Fruit fly (Drosophila melanogaster) whole organism, embryonic: Measurements from ENCODE around the gene CG14195.

ENCODE experiments used
- Atf6 ChIP-seq: fragments of 200-800 bp; sonication (Bioruptor generic); IDR thresholded peaks from 2 replicates; pipeline ENCODE4 v1.3.6; 2022; ENCODE audit warnings: missing biosample characterization, missing genetic modification characterization
- Blimp-1 ChIP-seq: fragments of 200-800 bp; sonication (Bioruptor generic); optimal IDR thresholded peaks from 3 replicates; lab custom pipeline; 2018; ENCODE audit warnings: missing biosample characterization, missing genetic modification characterization, mild to moderate bottlenecking, moderate library complexity, missing genetic modification reagents
- CG11398 ChIP-seq: fragments of 200-800 bp; sonication (Bioruptor generic); optimal IDR thresholded peaks from 2 replicates; lab custom pipeline; 2016; ENCODE audit warnings: missing biosample characterization, missing genetic modification characterization
- CG11723 ChIP-seq: fragments of 200-800 bp; sonication (Bioruptor generic); optimal IDR thresholded peaks from 2 replicates; lab custom pipeline; 2017; ENCODE audit warnings: missing biosample characterization, mild to moderate bottlenecking, missing genetic modification characterization
- CG13287 ChIP-seq: fragments of 200-800 bp; sonication (Bioruptor generic); IDR thresholded peaks from 2 replicates; pipeline ENCODE4 v1.3.6; 2022; ENCODE audit warnings: missing biosample characterization, missing genetic modification characterization; ENCODE audit not compliant: partially characterized antibody
- CG13296 ChIP-seq: fragments of 200-800 bp; sonication (Bioruptor generic); optimal IDR thresholded peaks from 3 replicates; lab custom pipeline; 2018; ENCODE audit warnings: missing biosample characterization, mild to moderate bottlenecking, missing genetic modification characterization
- CG14860 ChIP-seq: fragments of 200-800 bp; sonication (Bioruptor generic); IDR thresholded peaks from 3 replicates; pipeline ENCODE4 v1.3.6; 2022; ENCODE audit warnings: missing biosample characterization, missing genetic modification characterization; ENCODE audit not compliant: partially characterized antibody
- CG14965 ChIP-seq: fragments of 200-800 bp; sonication (Bioruptor generic); optimal IDR thresholded peaks from 2 replicates; lab custom pipeline; 2016; ENCODE audit warnings: missing biosample characterization, missing genetic modification characterization, borderline replicate concordance
- CG1602 ChIP-seq: fragments of 200-800 bp; sonication (Bioruptor generic); optimal IDR thresholded peaks from 3 replicates; lab custom pipeline; 2016; ENCODE audit warnings: missing biosample characterization, missing genetic modification characterization
- CG18262 ChIP-seq: fragments of 200-800 bp; optimal IDR thresholded peaks from 3 replicates; lab custom pipeline; 2019; ENCODE audit warnings: missing biosample characterization, mild to moderate bottlenecking, missing genetic modification characterization, moderate library complexity
- CG1832 ChIP-seq: fragments of 200-800 bp; sonication (Bioruptor generic); optimal IDR thresholded peaks from 2 replicates; lab custom pipeline; 2017; ENCODE audit warnings: missing biosample characterization, mild to moderate bottlenecking, missing genetic modification characterization, inconsistent platforms
- CG18599 ChIP-seq: fragments of 200-800 bp; sonication (Bioruptor generic); optimal IDR thresholded peaks from 3 replicates; lab custom pipeline; 2017; ENCODE audit warnings: missing biosample characterization, missing genetic modification characterization, mild to moderate bottlenecking, moderate library complexity, missing genetic modification reagents
- CG18619 ChIP-seq: fragments of 200-800 bp; sonication (Bioruptor generic); optimal IDR thresholded peaks from 3 replicates; lab custom pipeline; 2017; ENCODE audit warnings: missing biosample characterization, mild to moderate bottlenecking, missing genetic modification characterization
- CG2199 ChIP-seq: fragments of 200-800 bp; sonication (Bioruptor generic); IDR thresholded peaks from 3 replicates; pipeline ENCODE4 v1.3.6; 2022; ENCODE audit warnings: missing biosample characterization, missing genetic modification characterization
- CG2712 ChIP-seq: fragments of 200-800 bp; optimal IDR thresholded peaks from 3 replicates; lab custom pipeline; 2019; ENCODE audit warnings: missing biosample characterization, mild to moderate bottlenecking, missing genetic modification characterization, moderate library complexity
- CG34376 ChIP-seq: fragments of 200-800 bp; sonication (Bioruptor generic); optimal IDR thresholded peaks from 2 replicates; lab custom pipeline; 2018; ENCODE audit warnings: missing biosample characterization, mild to moderate bottlenecking, missing genetic modification characterization
- CG34422 ChIP-seq: fragments of 200-800 bp; sonication (Bioruptor generic); IDR thresholded peaks from 3 replicates; pipeline ENCODE4 v1.3.6; 2022; ENCODE audit warnings: missing biosample characterization, missing genetic modification characterization
- CG3995 ChIP-seq: fragments of 200-800 bp; sonication (Bioruptor generic); optimal IDR thresholded peaks from 3 replicates; lab custom pipeline; 2016; ENCODE audit warnings: missing biosample characterization, missing genetic modification characterization
- CG4360 ChIP-seq: fragments of 200-800 bp; sonication (Bioruptor generic); IDR thresholded peaks from 2 replicates; pipeline ENCODE4 v1.3.6; 2022; ENCODE audit warnings: missing biosample characterization, missing genetic modification characterization
- CG4617 ChIP-seq: fragments of 200-800 bp; sonication (Bioruptor generic); optimal IDR thresholded peaks from 3 replicates; lab custom pipeline; 2016; ENCODE audit warnings: missing biosample characterization, missing genetic modification characterization, borderline replicate concordance
- CG7745 ChIP-seq: fragments of 200-800 bp; sonication (Bioruptor generic); optimal IDR thresholded peaks from 2 replicates; lab custom pipeline; 2018; ENCODE audit warnings: missing biosample characterization, mild to moderate bottlenecking, missing genetic modification characterization, moderate library complexity
- CG7963 ChIP-seq: fragments of 200-800 bp; sonication (Bioruptor generic); IDR thresholded peaks from 3 replicates; pipeline ENCODE4 v1.3.6; 2022; ENCODE audit warnings: missing biosample characterization, missing genetic modification characterization; ENCODE audit not compliant: partially characterized antibody
- CG9817 ChIP-seq: fragments of 200-800 bp; sonication (Bioruptor generic); optimal IDR thresholded peaks from 2 replicates; lab custom pipeline; 2018; ENCODE audit warnings: missing biosample characterization, mild to moderate bottlenecking, missing genetic modification characterization, moderate library complexity
- CG9876 ChIP-seq: fragments of 200-800 bp; sonication (Bioruptor generic); optimal IDR thresholded peaks from 2 replicates; lab custom pipeline; 2016; ENCODE audit warnings: missing biosample characterization, missing genetic modification characterization
- CHES-1-like ChIP-seq: fragments of 200-800 bp; sonication (Bioruptor generic); optimal IDR thresholded peaks from 2 replicates; lab custom pipeline; 2016; ENCODE audit warnings: missing biosample characterization, missing genetic modification characterization
- CrebB ChIP-seq: fragments of 200-800 bp; sonication (Bioruptor generic); optimal IDR thresholded peaks from 3 replicates; lab custom pipeline; 2018; ENCODE audit warnings: missing biosample characterization, mild to moderate bottlenecking, missing genetic modification characterization
- Dll ChIP-seq: fragments of 200-800 bp; sonication (Bioruptor generic); IDR thresholded peaks from 4 replicates; pipeline ENCODE4 v1.3.6; 2022; ENCODE audit warnings: missing biosample characterization, missing genetic modification characterization; ENCODE audit not compliant: partially characterized antibody
- Eip74EF ChIP-seq, 2 experiments: fragments of 200-800 bp in 1 of 2; fragments of >200 bp in 1 of 2; sonication (Bioruptor generic) in 1 of 2; optimal IDR thresholded peaks; 2 replicates each; lab custom pipeline; 2017 to 2019; ENCODE audit warnings: missing biosample characterization in 2 of 2, missing genetic modification characterization in 2 of 2, mild to moderate bottlenecking in 1 of 2, moderate library complexity in 1 of 2
- HLH4C ChIP-seq: fragments of 200-800 bp; sonication (Bioruptor generic); IDR thresholded peaks from 3 replicates; pipeline ENCODE4 v1.3.6; 2022; ENCODE audit warnings: missing biosample characterization, missing genetic modification characterization; ENCODE audit not compliant: partially characterized antibody
- Jarid2 ChIP-seq: fragments of 200-800 bp; sonication (Bioruptor generic); optimal IDR thresholded peaks from 3 replicates; lab custom pipeline; 2017; ENCODE audit warnings: mild to moderate bottlenecking, missing biosample characterization, missing genetic modification reagents, missing genetic modification characterization
- Max ChIP-seq: fragments of 200-800 bp; sonication (Bioruptor generic); optimal IDR thresholded peaks from 2 replicates; lab custom pipeline; 2016; ENCODE audit warnings: missing biosample characterization, mild to moderate bottlenecking, missing genetic modification characterization
- Optix ChIP-seq: fragments of 200-800 bp; sonication (Bioruptor generic); IDR thresholded peaks from 3 replicates; pipeline ENCODE4 v1.3.6; 2022; ENCODE audit warnings: missing biosample characterization, missing genetic modification characterization
- Xrp1 ChIP-seq: fragments of 200-800 bp; sonication (Bioruptor generic); IDR thresholded peaks from 2 replicates; pipeline ENCODE4 v1.3.6; 2022; ENCODE audit warnings: missing biosample characterization, missing genetic modification characterization
- ash1 ChIP-seq: fragments of 200-800 bp; sonication (Bioruptor generic); optimal IDR thresholded peaks from 2 replicates; lab custom pipeline; 2018; ENCODE audit warnings: missing biosample characterization, mild to moderate bottlenecking, missing genetic modification characterization
- exex ChIP-seq: fragments of 200-800 bp; sonication (Bioruptor generic); optimal IDR thresholded peaks from 4 replicates; lab custom pipeline; 2018; ENCODE audit warnings: missing biosample characterization, mild to moderate bottlenecking, missing genetic modification characterization, moderate library complexity
- grn ChIP-seq: fragments of 200-800 bp; sonication (Bioruptor generic); optimal IDR thresholded peaks from 3 replicates; lab custom pipeline; 2017; ENCODE audit warnings: missing biosample characterization, missing genetic modification characterization
- insv ChIP-seq, 2 experiments: fragments of 200-800 bp; sonication (Bioruptor generic); optimal IDR thresholded peaks; 3 replicates each; lab custom pipeline; 2016 to 2018; ENCODE audit warnings: missing biosample characterization in 2 of 2, missing genetic modification characterization in 2 of 2
- lab ChIP-seq: fragments of 200-800 bp; sonication (Bioruptor generic); optimal IDR thresholded peaks from 3 replicates; lab custom pipeline; 2017; ENCODE audit warnings: missing biosample characterization, missing genetic modification characterization, mild to moderate bottlenecking, moderate library complexity, missing genetic modification reagents
- lmd ChIP-seq: fragments of 200-800 bp; sonication (Bioruptor generic); IDR thresholded peaks from 2 replicates; pipeline ENCODE4 v1.3.6; 2022; ENCODE audit warnings: missing biosample characterization, missing genetic modification characterization
- mirr ChIP-seq: fragments of 200-800 bp; sonication (Bioruptor generic); optimal IDR thresholded peaks from 3 replicates; lab custom pipeline; 2018; ENCODE audit warnings: missing biosample characterization, mild to moderate bottlenecking, missing genetic modification characterization
- onecut ChIP-seq: fragments of 200-800 bp; sonication (Bioruptor generic); IDR thresholded peaks from 2 replicates; pipeline ENCODE4 v1.3.6; 2022; ENCODE audit warnings: missing biosample characterization, missing genetic modification characterization
- pum ChIP-seq: fragments of 200-800 bp; sonication (Bioruptor generic); optimal IDR thresholded peaks from 2 replicates; lab custom pipeline; 2016; ENCODE audit warnings: missing biosample characterization, missing genetic modification characterization
- ssp ChIP-seq: fragments of 200-800 bp; sonication (Bioruptor generic); IDR thresholded peaks from 2 replicates; pipeline ENCODE4 v1.3.6; 2022; ENCODE audit warnings: missing biosample characterization, missing genetic modification characterization
- vvl ChIP-seq: fragments of 200-800 bp; sonication (Bioruptor generic); IDR thresholded peaks from 2 replicates; pipeline ENCODE4 v1.3.6; 2022; ENCODE audit warnings: missing biosample characterization, missing genetic modification characterization
- zfh1 ChIP-seq: fragments of 200-800 bp; sonication (Bioruptor generic); IDR thresholded peaks from 3 replicates; pipeline ENCODE4 v1.3.6; 2022; ENCODE audit warnings: missing biosample characterization, missing genetic modification characterization

Gene CG14195

DNA sequence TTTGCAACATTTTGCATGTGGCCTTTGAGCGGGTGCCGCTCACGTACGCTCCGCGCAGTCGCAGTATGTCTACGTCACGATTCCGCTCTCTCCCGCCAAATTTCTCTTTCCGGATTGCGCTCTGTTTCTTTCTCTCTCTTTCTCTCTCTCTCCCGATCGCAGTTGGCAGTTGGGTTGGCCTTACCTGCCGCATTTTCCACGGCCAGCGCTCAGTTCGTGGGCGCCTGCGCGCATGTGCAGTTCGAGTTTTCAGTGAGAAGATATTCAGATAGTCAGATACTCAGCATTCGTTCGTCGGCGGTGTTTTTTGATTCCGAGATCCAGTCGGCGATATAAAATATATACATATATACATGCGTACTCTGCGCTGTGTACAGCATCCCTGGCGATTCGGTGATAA is 8.5 kb upstream of the CG14195 start, which contains the start of gene CG7884 (continued):
- peak; percentile 43; the same call in 1 of the 4 replicates for TF ChIP-seq Dll (GFP tag; lab: Robert Waterston, UW)
- TF ChIP-seq CG13287 (GFP tag; lab: Robert Waterston, UW): no peak
- no peak for TF ChIP-seq CG11398
- no peak for TF ChIP-seq CG18619 (GFP tag; lab: Kevin White, UChicago)
- no peak for TF ChIP-seq pum (GFP tag; lab: Kevin White, UChicago)
- TF ChIP-seq zfh1 (GFP tag; lab: Robert Waterston, UW): 0 out of 3 replicates have a peak, but pooled peaks have one; percentile 38
- TF ChIP-seq HLH4C (GFP tag; lab: Robert Waterston, UW): 0 out of 3 replicates have a peak, but pooled peaks have one; percentile 9
- peak; percentile 49 for TF ChIP-seq grn
- no peak for TF ChIP-seq CG14965 (GFP tag; lab: Kevin White, UChicago)
- TF ChIP-seq Blimp-1 (GFP tag; lab: Kevin White, UChicago): peak; percentile 14
- no peak for TF ChIP-seq CG9876 (GFP tag; lab: Kevin White, UChicago)
- no peak for TF ChIP-seq CG11723
- no peak for TF ChIP-seq CG2712 (tag; lab: Kevin White, UChicago)
- peak; percentile 64 for TF ChIP-seq Jarid2 (GFP tag; lab: Kevin White, UChicago)
- TF ChIP-seq lmd (GFP tag; lab: Robert Waterston, UW): no peak
- TF ChIP-seq CG4617 (GFP tag; lab: Kevin White, UChicago): no peak
- no peak for TF ChIP-seq Atf6 (GFP tag; lab: Robert Waterston, UW)
- TF ChIP-seq CG9817 (tag; lab: Kevin White, UChicago): no peak
- no peak for TF ChIP-seq CG13296 (GFP tag; lab: Kevin White, UChicago)
- TF ChIP-seq CrebB (tag; lab: Kevin White, UChicago): no peak
- peak; percentile 19; the same call in 1 of the 2 replicates for TF ChIP-seq vvl
- no peak for TF ChIP-seq CG7745 (tag; lab: Kevin White, UChicago)
- no peak for TF ChIP-seq CHES-1-like (GFP tag; lab: Kevin White, UChicago)
- TF ChIP-seq Optix: 0 out of 3 replicates have a peak, but pooled peaks have one; percentile 12
- TF ChIP-seq CG14860 (GFP tag; lab: Robert Waterston, UW): 0 out of 3 replicates have a peak, but pooled peaks have one; percentile 11
- peak in 1 of 2 experiments; percentile 1 for TF ChIP-seq Eip74EF (GFP tag; optimal IDR thresholded peaks at IDR 0.05; lab: Kevin White, UChicago)
- TF ChIP-seq onecut (GFP tag; lab: Robert Waterston, UW): no peak
- TF ChIP-seq ssp: no peak
- TF ChIP-seq ash1 (GFP tag; lab: Kevin White, UChicago): no peak
- no peak for TF ChIP-seq CG1602 (GFP tag; lab: Kevin White, UChicago)
- peak; percentile 40 for TF ChIP-seq CG1832 (GFP tag; lab: Kevin White, UChicago)
- 0 out of 3 replicates have a peak, but pooled peaks have one; percentile 53 for TF ChIP-seq CG2199 (GFP tag; lab: Robert Waterston, UW)
- no peak for TF ChIP-seq CG18262
- TF ChIP-seq CG4360 (GFP tag; lab: Robert Waterston, UW): no peak
- TF ChIP-seq Xrp1: 0 out of 2 replicates have a peak, but pooled peaks have one; percentile 23
- TF ChIP-seq CG7963 (GFP tag; lab: Robert Waterston, UW): 0 out of 3 replicates have a peak, but pooled peaks have one; percentile 5
- 0 out of 3 replicates have a peak, but pooled peaks have one; percentile 56 for TF ChIP-seq CG34422

DNA sequence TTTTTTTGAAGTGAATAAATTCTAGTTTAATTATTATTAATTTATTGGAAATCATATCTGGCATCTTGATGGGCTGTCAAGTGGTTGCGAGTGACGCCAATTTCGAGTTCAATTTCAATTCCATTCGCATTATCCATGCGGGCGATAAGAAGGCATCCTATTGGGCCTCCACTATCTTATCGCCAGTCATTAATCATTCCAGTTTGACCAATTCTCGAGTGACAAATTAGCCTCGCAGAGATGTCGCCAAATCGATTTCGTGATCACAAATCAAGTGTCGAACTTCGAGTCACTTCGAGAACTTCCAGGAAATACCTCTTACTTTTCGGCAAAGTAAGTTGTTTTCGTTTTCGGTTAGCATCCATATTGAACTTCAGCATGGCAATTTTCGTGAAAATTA is 4.8 kb upstream of the CG14195 start:
- TF ChIP-seq insv (GFP tag; optimal IDR thresholded peaks at IDR 0.05; lab: Kevin White, UChicago): no peak
- TF ChIP-seq CG3995 (GFP tag; lab: Kevin White, UChicago): peak; percentile 14
- no peak for TF ChIP-seq CG34376 (GFP tag; lab: Kevin White, UChicago)
- peak; percentile 16 for TF ChIP-seq mirr (GFP tag; lab: Kevin White, UChicago)
- TF ChIP-seq exex: peak; percentile 98
- TF ChIP-seq lab: peak; percentile 66
- no peak for TF ChIP-seq Max (GFP tag; lab: Kevin White, UChicago)
- peak; percentile 39 for TF ChIP-seq CG18599
- peak; percentile 77 for TF ChIP-seq grn
